Worm (Caenorhabditis elegans): ENCODE data around the gene str-151.

ce11 chrV:16593792-16594059 lies 17.7 kb downstream of the str-151 start:
- TF ChIP-seq dao-5 (tag; optimal IDR thresholded peaks at IDR 0.05): no peak
- no peak for TF ChIP-seq him-1 (tag; optimal IDR thresholded peaks at IDR 0.05)
